Fruit fly (Drosophila melanogaster) Kc167 (cell line): Measurements from ENCODE around the gene CG18258.

Source experiments
- Myc ChIP-seq: fragments of >200 bp; optimal IDR thresholded peaks from 2 replicates; lab custom pipeline; 2017; ENCODE audit warnings: missing external identifiers
- h ChIP-seq: fragments of >200 bp; optimal IDR thresholded peaks from 3 replicates; lab custom pipeline; 2018; ENCODE audit warnings: missing external identifiers

DNA sequence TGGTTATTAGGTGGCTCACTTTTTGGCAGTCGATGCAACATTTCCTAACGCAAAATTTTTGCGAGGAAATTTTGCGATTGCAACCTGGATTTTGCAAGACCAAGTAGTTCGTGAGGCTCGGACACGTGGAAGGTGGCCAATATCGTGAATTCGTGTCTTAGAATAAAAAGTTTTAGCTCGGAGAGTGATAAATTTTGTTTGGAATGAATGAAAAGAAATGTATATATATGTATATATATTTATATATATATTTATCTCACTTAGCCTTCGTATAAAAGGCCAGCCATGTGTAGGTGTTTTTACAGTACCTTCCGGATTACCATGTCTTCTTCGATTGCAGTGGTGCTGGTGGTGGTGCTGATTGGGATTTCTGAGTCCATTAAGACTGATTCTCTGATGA lies at the start of gene CG18258:
- TF ChIP-seq h (lab: Kevin White, UChicago) (no peak), Myc (lab: Kevin White, UChicago) (no peak)
